Worm (Caenorhabditis elegans): ENCODE measurements around the gene flp-5.

flp-5 gene

DNA sequence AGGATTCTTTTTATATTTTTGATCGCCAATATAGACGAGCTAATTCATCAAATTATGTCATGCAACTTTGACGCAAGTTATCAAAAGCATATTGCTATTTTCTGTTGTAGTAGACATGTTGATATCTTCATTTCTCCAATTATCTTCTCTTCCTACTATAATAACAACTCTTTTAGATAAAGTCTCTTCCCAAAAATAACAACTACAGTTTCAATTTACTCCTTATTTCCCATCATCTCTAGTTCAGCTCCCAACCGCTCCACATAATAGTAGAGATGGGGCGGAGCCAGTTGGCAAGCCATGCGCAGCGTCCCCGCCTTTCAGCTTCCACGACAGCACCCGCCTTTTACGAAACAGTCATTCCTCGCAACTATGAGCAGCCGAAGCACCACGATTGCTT lies at the start of gene flp-5:
Gene flp-5 (plus strand): TSS at position 301 of the 400 bp plus-strand sequence.
- TF ChIP-seq ceh-22 (tag; optimal IDR thresholded peaks at IDR 0.05) (no peak), sdc-2 (tag; optimal IDR thresholded peaks at IDR 0.05) (no peak), hlh-6 (tag; optimal IDR thresholded peaks at IDR 0.05) (no peak)

ce11 chrX:8479050-8479449 lies 49.0 kb upstream of the flp-5 start:
- TF ChIP-seq unc-42 (tag; optimal IDR thresholded peaks at IDR 0.05) (peak; percentile 10), dmd-4 (tag; optimal IDR thresholded peaks at IDR 0.05; ENCODE audit: borderline replicate concordance) (no peak)

ce11 chrX:8481716-8482115 lies 46.3 kb upstream of the flp-5 start:
- TF ChIP-seq ceh-34 (tag; optimal IDR thresholded peaks at IDR 0.05) (peak; percentile 5), nfya-1 (tag; optimal IDR thresholded peaks at IDR 0.05) (no peak), npax-4 (tag; optimal IDR thresholded peaks at IDR 0.05) (no peak), tbx-2 (tag; optimal IDR thresholded peaks at IDR 0.05) (no peak), unc-42 (tag; optimal IDR thresholded peaks at IDR 0.05) (peak; percentile 9), elt-4 (tag; optimal IDR thresholded peaks at IDR 0.05) (no peak), ref-2 (tag; optimal IDR thresholded peaks at IDR 0.05) (no peak), pat-9 (tag; optimal IDR thresholded peaks at IDR 0.05) (no peak)

- TF ChIP-seq F13H6.1 (tag; optimal IDR thresholded peaks at IDR 0.05) = no peak
- no peak for TF ChIP-seq ahr-1 (tag; optimal IDR thresholded peaks at IDR 0.05)
- TF ChIP-seq odd-2 (tag; optimal IDR thresholded peaks at IDR 0.05) = no peak
- no peak for TF ChIP-seq K02D7.2 (tag; optimal IDR thresholded peaks at IDR 0.05)
- no peak for TF ChIP-seq tbx-7 (tag; optimal IDR thresholded peaks at IDR 0.05)
- no peak for TF ChIP-seq ceh-34 (tag; optimal IDR thresholded peaks at IDR 0.05)
- TF ChIP-seq Y22D7AL.16 (tag; optimal IDR thresholded peaks at IDR 0.05) = no peak
- no peak for TF ChIP-seq K09A11.1 (tag; optimal IDR thresholded peaks at IDR 0.05; ENCODE audit: insufficient read depth)
- no peak for TF ChIP-seq hlh-30 (tag; optimal IDR thresholded peaks at IDR 0.05; ENCODE audit: insufficient read depth)
- TF ChIP-seq lim-6 (tag; optimal IDR thresholded peaks at IDR 0.05) = no peak
- TF ChIP-seq ceh-22 (tag; optimal IDR thresholded peaks at IDR 0.05) = no peak
These were observed 44.1 kb upstream of the flp-5 start for ce11 chrX:8483951-8484350.

- TF ChIP-seq hlh-30 (tag; optimal IDR thresholded peaks at IDR 0.05; ENCODE audit: insufficient read depth) (no peak), pros-1 (tag; optimal IDR thresholded peaks at IDR 0.05) (no peak), ceh-19 (GFP tag; optimal IDR thresholded peaks at IDR 0.05) (no peak)
These were observed 42.7 kb upstream of the flp-5 start for ce11 chrX:8485392-8485791.

- no peak for TF ChIP-seq sox-2 (GFP tag; IDR thresholded peaks at IDR 0.05)
- TF ChIP-seq ceh-30 (tag; optimal IDR thresholded peaks at IDR 0.05) = no peak
- no peak for TF ChIP-seq ref-2 (tag; optimal IDR thresholded peaks at IDR 0.05)
- TF ChIP-seq nfya-1 (tag; optimal IDR thresholded peaks at IDR 0.05) = no peak
- no peak for TF ChIP-seq C38D4.7 (GFP tag; optimal IDR thresholded peaks at IDR 0.05)
- TF ChIP-seq ceh-31 (tag; optimal IDR thresholded peaks at IDR 0.05) = no peak
- TF ChIP-seq pha-2 (tag; optimal IDR thresholded peaks at IDR 0.05) = no peak
- TF ChIP-seq elt-4 (tag; optimal IDR thresholded peaks at IDR 0.05) = no peak
- no peak for TF ChIP-seq fkh-6 (tag; optimal IDR thresholded peaks at IDR 0.05)
- no peak for TF ChIP-seq ceh-24 (tag; optimal IDR thresholded peaks at IDR 0.05)
- no peak for TF ChIP-seq tbx-7 (tag; optimal IDR thresholded peaks at IDR 0.05)
These were observed 38.6 kb upstream of the flp-5 start for ce11 chrX:8489415-8489814.

- TF ChIP-seq pag-3 (tag; optimal IDR thresholded peaks at IDR 0.05; ENCODE audit: borderline replicate concordance) (no peak), ceh-48 (tag; optimal IDR thresholded peaks at IDR 0.05) (no peak), fkh-6 (tag; optimal IDR thresholded peaks at IDR 0.05) (no peak), tbx-2 (tag; optimal IDR thresholded peaks at IDR 0.05) (no peak), C08G9.2 (tag; optimal IDR thresholded peaks at IDR 0.05) (no peak), unc-42 (tag; optimal IDR thresholded peaks at IDR 0.05) (peak; percentile 20), lim-6 (tag; optimal IDR thresholded peaks at IDR 0.05) (no peak)
These were observed 38.2 kb upstream of the flp-5 start for ce11 chrX:8489886-8490285.
